Worm (Caenorhabditis elegans): Measurements from ENCODE around the gene ric-8.

DNA sequence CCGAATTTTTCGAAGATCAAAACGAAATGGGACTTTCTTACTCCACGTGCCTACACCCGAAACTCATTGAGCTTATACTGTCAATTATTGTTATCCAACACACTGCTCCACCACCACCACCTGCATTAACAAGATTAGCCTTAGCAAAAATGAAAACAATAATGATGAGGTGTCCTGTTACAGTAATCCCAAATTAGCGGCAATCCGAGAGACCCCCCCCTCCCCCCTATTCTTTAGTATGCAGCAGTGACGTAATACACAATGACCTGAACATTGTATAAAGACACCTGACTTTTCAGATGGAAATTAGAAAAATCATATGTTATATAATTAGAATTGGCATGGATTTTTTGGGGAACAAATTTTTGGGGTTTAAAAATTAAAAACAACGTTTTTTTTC, 7.8 kb upstream of the ric-8 start:
- no peak for TF ChIP-seq W03F9.2 (tag; optimal IDR thresholded peaks at IDR 0.05)
- no peak for TF ChIP-seq him-1 (tag; optimal IDR thresholded peaks at IDR 0.05)
